Fruit fly (Drosophila melanogaster): ENCODE results near the gene Ptpmeg.

The Ptpmeg gene

DNA sequence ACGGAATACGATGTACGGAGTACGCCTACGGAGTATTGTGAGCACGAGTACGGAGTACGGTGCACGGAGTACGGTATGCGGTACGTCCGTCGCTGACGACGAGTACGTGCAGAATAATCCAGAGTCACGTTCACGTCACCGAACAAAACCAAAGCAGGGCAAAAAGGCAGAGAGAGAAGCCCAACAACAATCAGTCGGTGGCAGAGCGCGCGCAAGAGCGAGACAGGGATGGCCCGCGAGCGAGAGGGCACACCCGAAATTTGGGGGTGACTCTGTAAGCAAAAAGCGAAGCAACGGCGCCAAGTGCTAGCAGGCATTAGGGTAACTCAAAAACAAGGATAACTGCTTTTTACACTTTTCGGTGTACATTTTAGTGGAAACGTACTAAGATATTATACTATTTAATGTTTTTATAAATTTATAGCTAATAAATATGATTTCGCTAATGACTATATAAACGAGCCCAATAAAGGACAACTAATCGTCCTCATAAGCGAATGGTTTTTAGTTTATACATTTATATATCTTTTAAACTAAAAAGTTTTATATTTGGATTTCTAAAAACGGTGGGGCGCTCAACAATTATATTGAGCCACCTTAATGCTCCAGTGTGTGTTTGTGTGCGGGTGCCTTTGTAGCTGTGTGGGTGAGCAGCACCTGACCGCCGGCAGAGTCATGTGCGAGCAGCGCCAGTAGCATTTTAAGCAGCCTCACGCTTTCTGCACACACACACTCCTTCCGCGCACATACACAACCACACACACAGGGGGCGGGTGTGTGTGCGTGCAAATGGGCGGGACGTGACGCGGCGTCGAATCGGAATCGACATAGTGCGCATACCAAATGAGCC is 49.5 kb downstream of the Ptpmeg start (continued):
- TF ChIP-seq jumu (GFP tag; optimal IDR thresholded peaks at IDR 0.05) (no peak), dimm (GFP tag; IDR thresholded peaks at IDR 0.05) (0 out of 2 replicates have a peak, but pooled peaks have one; percentile 26), z (GFP tag; IDR thresholded peaks at IDR 0.05) (no peak), CG34422 (GFP tag; IDR thresholded peaks at IDR 0.05) (no peak), Hey (tag; optimal IDR thresholded peaks at IDR 0.05) (no peak), gsb (GFP tag; IDR thresholded peaks at IDR 0.05) (peak; percentile 11; the same call in 1 of the 2 replicates), MBD-R2 (GFP tag; IDR thresholded peaks at IDR 0.05) (peak; percentile 48; the same call in 1 of the 2 replicates), CG10147 (GFP tag; optimal IDR thresholded peaks at IDR 0.05) (peak; percentile 95), rib (GFP tag; IDR thresholded peaks at IDR 0.05) (no peak), BEAF-32 (GFP tag; optimal IDR thresholded peaks at IDR 0.05) (no peak), ttk (GFP tag; IDR thresholded peaks at IDR 0.05) (peak; percentile 60), bsh (GFP tag; optimal IDR thresholded peaks at IDR 0.05) (peak in 1 of 2 experiments; percentile 94), CG33213 (GFP tag; optimal IDR thresholded peaks at IDR 0.05) (no peak), CG10959 (GFP tag; IDR thresholded peaks at IDR 0.05) (peak; percentile 70), corto (GFP tag; optimal IDR thresholded peaks at IDR 0.05) (no peak), CG9817 (tag; optimal IDR thresholded peaks at IDR 0.05) (peak; percentile 87), ERR (GFP tag; optimal IDR thresholded peaks at IDR 0.05) (no peak), CG30403 (GFP tag; optimal IDR thresholded peaks at IDR 0.05) (peak; percentile 90), CG8765 (GFP tag; IDR thresholded peaks at IDR 0.05) (peak; percentile 50; the same call in 1 of the 2 replicates), TFAM (GFP tag; optimal IDR thresholded peaks at IDR 0.05) (no peak), Sry-β (GFP tag; optimal IDR thresholded peaks at IDR 0.05) (peak; percentile 35), emc (GFP tag; optimal IDR thresholded peaks at IDR 0.05) (no peak), Mrtf (GFP tag; IDR thresholded peaks at IDR 0.05) (peak; percentile 38; the same call in 1 of the 3 replicates), CG16779 (GFP tag; IDR thresholded peaks at IDR 0.05) (no peak), Six4 (GFP tag; optimal IDR thresholded peaks at IDR 0.05) (peak; percentile 76), CG10979 (tag; optimal IDR thresholded peaks at IDR 0.05) (peak; percentile 94), CG6654 (GFP tag; optimal IDR thresholded peaks at IDR 0.05) (peak; percentile 81), sisA (GFP tag; IDR thresholded peaks at IDR 0.05) (peak; percentile 50; the same call in 1 of the 2 replicates), sug (tag; optimal IDR thresholded peaks at IDR 0.05) (peak; percentile 89), gcm2 (GFP tag; optimal IDR thresholded peaks at IDR 0.05) (no peak), h (optimal IDR thresholded peaks at IDR 0.05) (no peak), hbn (GFP tag; IDR thresholded peaks at IDR 0.05; ENCODE audit: partially characterized antibody) (no peak), CG12104 (GFP tag; optimal IDR thresholded peaks at IDR 0.05) (peak; percentile 81), CG4730 (GFP tag; IDR thresholded peaks at IDR 0.05) (peak; percentile 68), NFAT (GFP tag; IDR thresholded peaks at IDR 0.05) (no peak), CG31441 (GFP tag; IDR thresholded peaks at IDR 0.05) (peak; percentile 97), CG8089 (GFP tag; optimal IDR thresholded peaks at IDR 0.05) (no peak), CG9727 (GFP tag; optimal IDR thresholded peaks at IDR 0.05) (peak; percentile 95), CG13894 (tag; optimal IDR thresholded peaks at IDR 0.05) (peak; percentile 90), onecut (GFP tag; IDR thresholded peaks at IDR 0.05) (peak; percentile 71), C15 (GFP tag; IDR thresholded peaks at IDR 0.05) (0 out of 3 replicates have a peak, but pooled peaks have one; percentile 53), CG12744 (GFP tag; optimal IDR thresholded peaks at IDR 0.05) (no peak), ato (GFP tag; IDR thresholded peaks at IDR 0.05; ENCODE audit: partially characterized antibody) (no peak; the same call in 1 of the 2 replicates), CG8290 (GFP tag; optimal IDR thresholded peaks at IDR 0.05) (peak; percentile 9), CG8290 (tag; optimal IDR thresholded peaks at IDR 0.05) (peak in 1 of 2 experiments; percentile 19), run (tag; optimal IDR thresholded peaks at IDR 0.05) (peak; percentile 84), dmrt99B (tag; optimal IDR thresholded peaks at IDR 0.05) (peak; percentile 95), zfh1 (GFP tag; IDR thresholded peaks at IDR 0.05) (peak; percentile 78), Hsf (GFP tag; optimal IDR thresholded peaks at IDR 0.05) (peak; percentile 46), CG13287 (GFP tag; IDR thresholded peaks at IDR 0.05; ENCODE audit: partially characterized antibody) (no peak)

Measured in whole organism, embryonic.